Worm (Caenorhabditis elegans): ENCODE data around the gene clec-257.

ce11 chrV:18802077-18802476 lies 29.2 kb downstream of the clec-257 start, which contains the start of gene C54E10.11:
- TF ChIP-seq nhr-12 (tag; optimal IDR thresholded peaks at IDR 0.05) = no peak
- no peak for TF ChIP-seq lin-13 (tag; optimal IDR thresholded peaks at IDR 0.05)

All from whole organism, mixed stage, embryonic.